Fruit fly (Drosophila melanogaster): ENCODE measurements around the gene Rrp5.

Gene Rrp5

DNA sequence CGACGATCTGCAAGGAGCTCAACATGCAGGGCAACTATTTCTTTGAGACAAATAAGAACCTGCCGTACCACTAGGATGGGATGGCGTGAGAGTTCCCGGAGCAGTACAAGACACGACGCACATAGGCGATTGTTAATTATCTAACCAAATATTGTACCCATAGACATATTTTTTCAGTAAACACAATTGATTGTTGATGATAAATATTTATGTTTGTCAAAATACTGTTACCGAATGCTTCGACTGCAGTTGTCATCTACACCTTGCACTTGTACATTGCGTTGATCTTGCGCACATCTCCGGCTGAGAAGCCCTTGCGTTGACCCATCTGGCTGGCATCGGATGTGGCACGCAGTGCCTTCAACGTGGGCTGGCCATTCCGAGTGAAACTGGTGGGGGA is 39.9 kb downstream of the Rrp5 start:
- TF ChIP-seq Sp1 (GFP tag; optimal IDR thresholded peaks at IDR 0.05) (no peak), psq (GFP tag; optimal IDR thresholded peaks at IDR 0.05) (no peak), HLH106 (tag; optimal IDR thresholded peaks at IDR 0.05) (no peak), CG9705 (GFP tag; optimal IDR thresholded peaks at IDR 0.05) (no peak), foxo (GFP tag; optimal IDR thresholded peaks at IDR 0.05) (no peak)

DNA sequence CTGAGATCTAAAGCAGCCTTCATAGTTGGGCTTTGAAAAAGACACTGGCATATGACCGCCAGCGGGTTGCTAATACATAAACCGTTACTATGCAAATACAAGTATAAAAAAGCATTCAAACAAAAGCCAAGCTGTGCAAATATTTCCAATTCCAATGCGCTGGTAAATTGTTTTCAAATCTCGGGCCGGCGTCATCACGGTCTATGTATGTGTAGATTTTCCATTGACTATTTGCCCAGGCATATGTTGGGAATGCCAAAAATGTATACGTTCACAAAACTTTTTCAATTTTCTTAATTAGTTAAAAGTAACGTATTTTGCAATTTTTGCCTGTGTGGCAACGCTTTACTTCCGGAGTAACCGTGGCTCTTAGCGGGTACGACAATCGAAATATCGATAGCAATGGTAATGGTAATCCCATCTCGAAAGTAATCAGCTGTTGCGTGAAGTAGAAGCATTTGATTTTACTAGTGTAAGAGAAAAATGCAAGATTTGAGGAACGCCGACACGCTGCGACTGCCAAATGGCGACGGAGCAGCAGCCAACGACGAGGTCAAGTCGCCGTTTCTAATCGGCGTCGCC is 43.3 kb downstream of the Rrp5 start, which contains the start of the genes CG34290 and Uck:
CG34290 (minus strand) TSS at position 51 of the 582 bp plus-strand sequence.
Uck (plus strand) TSS at position 405 of the 582 bp plus-strand sequence.
- peak; percentile 5 for TF ChIP-seq psq (GFP tag; optimal IDR thresholded peaks at IDR 0.05)
- no peak for TF ChIP-seq fru (GFP tag; optimal IDR thresholded peaks at IDR 0.05)
- no peak for TF ChIP-seq brk (GFP tag; optimal IDR thresholded peaks at IDR 0.05)
- peak; percentile 98 for TF ChIP-seq Vsx2 (GFP tag; optimal IDR thresholded peaks at IDR 0.05; ENCODE audit: partially characterized antibody)
- TF ChIP-seq Jra (GFP tag; optimal IDR thresholded peaks at IDR 0.05): no peak
- TF ChIP-seq Dif (GFP tag; optimal IDR thresholded peaks at IDR 0.05; ENCODE audit: partially characterized antibody): no peak
- no peak for TF ChIP-seq N (GFP tag; optimal IDR thresholded peaks at IDR 0.05)
- peak; percentile 77 for TF ChIP-seq br (GFP tag; optimal IDR thresholded peaks at IDR 0.05)
- peak; percentile 70 for TF ChIP-seq h (GFP tag; optimal IDR thresholded peaks at IDR 0.05)
- no peak for TF ChIP-seq Rel (GFP tag; optimal IDR thresholded peaks at IDR 0.05)
- peak; percentile 65 for TF ChIP-seq Rel (tag; optimal IDR thresholded peaks at IDR 0.05)
- no peak for TF ChIP-seq Abd-B (GFP tag; optimal IDR thresholded peaks at IDR 0.05)
- no peak for TF ChIP-seq jim (GFP tag; optimal IDR thresholded peaks at IDR 0.05)
- peak; percentile 54 for TF ChIP-seq sv (GFP tag; optimal IDR thresholded peaks at IDR 0.05)
- no peak for TF ChIP-seq CrebA (GFP tag; optimal IDR thresholded peaks at IDR 0.05; ENCODE audit: borderline replicate concordance)
- no peak for TF ChIP-seq Mio (GFP tag; optimal IDR thresholded peaks at IDR 0.05)
- no peak for TF ChIP-seq Hr78 (GFP tag; optimal IDR thresholded peaks at IDR 0.05)
- TF ChIP-seq sage (GFP tag; optimal IDR thresholded peaks at IDR 0.05): peak; percentile 10
- peak; percentile 87 for TF ChIP-seq CG9705 (GFP tag; optimal IDR thresholded peaks at IDR 0.05)
- TF ChIP-seq foxo (GFP tag; optimal IDR thresholded peaks at IDR 0.05): peak in 1 of 2 experiments; percentile 59
- TF ChIP-seq ey (GFP tag; optimal IDR thresholded peaks at IDR 0.05): peak; percentile 25
- TF ChIP-seq Hr83 (GFP tag; optimal IDR thresholded peaks at IDR 0.05; ENCODE audit: poor library complexity, severe bottlenecking): peak; percentile 54
- TF ChIP-seq CG32264 (GFP tag; optimal IDR thresholded peaks at IDR 0.05): no peak
- TF ChIP-seq woc (GFP tag; optimal IDR thresholded peaks at IDR 0.05): no peak
- TF ChIP-seq HLH106 (tag; optimal IDR thresholded peaks at IDR 0.05): peak; percentile 69
- TF ChIP-seq GATAd (GFP tag; optimal IDR thresholded peaks at IDR 0.05): no peak
- no peak for TF ChIP-seq dl (GFP tag; optimal IDR thresholded peaks at IDR 0.05; ENCODE audit: insufficient read depth in 1 of 2, partially characterized antibody in 2 of 2)
- TF ChIP-seq Hnf4 (GFP tag; optimal IDR thresholded peaks at IDR 0.05): peak; percentile 52
- no peak for TF ChIP-seq Dfd (GFP tag; optimal IDR thresholded peaks at IDR 0.05)
- TF ChIP-seq usp (GFP tag; optimal IDR thresholded peaks at IDR 0.05): no peak
- TF ChIP-seq Myc (optimal IDR thresholded peaks at IDR 0.05): no peak
- no peak for TF ChIP-seq pan (optimal IDR thresholded peaks at IDR 0.05)
- TF ChIP-seq Sp1 (GFP tag; optimal IDR thresholded peaks at IDR 0.05): peak; percentile 72
- TF ChIP-seq OdsH (GFP tag; optimal IDR thresholded peaks at IDR 0.05): peak; percentile 63
- TF ChIP-seq rgr (GFP tag; optimal IDR thresholded peaks at IDR 0.05): peak; percentile 88
- peak; percentile 2 for TF ChIP-seq dsf (GFP tag; optimal IDR thresholded peaks at IDR 0.05; ENCODE audit: borderline replicate concordance)
- no peak for TF ChIP-seq lola (GFP tag; optimal IDR thresholded peaks at IDR 0.05)
- TF ChIP-seq dmrt93B (GFP tag; optimal IDR thresholded peaks at IDR 0.05): peak; percentile 75
- no peak for TF ChIP-seq tai (GFP tag; optimal IDR thresholded peaks at IDR 0.05)

DNA sequence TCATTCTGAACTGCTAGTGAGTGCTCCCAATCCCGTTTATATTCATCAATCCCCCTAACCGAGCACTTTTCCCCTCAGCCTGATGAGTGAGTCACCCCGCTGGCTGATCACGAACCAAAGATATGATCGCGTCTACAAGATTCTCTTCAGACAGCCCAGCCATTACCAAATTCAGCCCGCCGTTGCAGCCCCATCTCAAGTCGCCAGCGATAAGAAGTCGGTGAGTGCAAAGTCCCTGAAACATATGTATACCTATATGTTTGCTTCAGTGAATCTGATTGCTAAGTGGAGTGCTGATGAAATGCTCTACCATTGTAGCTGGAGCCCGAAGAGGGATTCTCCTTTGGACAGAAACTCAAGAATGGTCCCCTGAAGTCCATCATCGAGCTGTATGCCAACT is 46.0 kb downstream of the Rrp5 start:
- TF ChIP-seq CG9705 (GFP tag; optimal IDR thresholded peaks at IDR 0.05) (no peak), CrebA (GFP tag; optimal IDR thresholded peaks at IDR 0.05; ENCODE audit: borderline replicate concordance) (no peak), Hnf4 (GFP tag; optimal IDR thresholded peaks at IDR 0.05) (peak; percentile 27)

Measured in whole organism, wandering third instar larva.